Fruit fly (Drosophila melanogaster) whole organism, adult: Measurements from ENCODE around the gene Decay.
A peak's percentile ranks its signal among the peaks of the same experiment; 100 is the strongest.

ENCODE experiments used
- CG11617 ChIP-seq: fragments of 200-800 bp; sonication (Bioruptor generic); optimal IDR thresholded peaks from 2 replicates; lab custom pipeline; 2017; ENCODE audit warnings: mild to moderate bottlenecking, missing biosample characterization, missing genetic modification reagents, missing genetic modification characterization
- CG12768 ChIP-seq: fragments of 200-800 bp; sonication (Bioruptor generic); optimal IDR thresholded peaks from 2 replicates; lab custom pipeline; 2017; ENCODE audit warnings: missing biosample characterization, missing genetic modification characterization, mild to moderate bottlenecking, moderate library complexity, missing genetic modification reagents
- CG14711 ChIP-seq: fragments of 200-800 bp; sonication (Bioruptor generic); optimal IDR thresholded peaks from 2 replicates; lab custom pipeline; 2018; ENCODE audit warnings: missing biosample characterization, mild to moderate bottlenecking, missing genetic modification characterization, moderate library complexity
- CG1620 ChIP-seq: fragments of 200-800 bp; sonication (Bioruptor generic); optimal IDR thresholded peaks from 2 replicates; lab custom pipeline; 2016; ENCODE audit warnings: missing biosample characterization, missing genetic modification characterization
- CG33017 ChIP-seq: fragments of 200-800 bp; sonication (Bioruptor generic); optimal IDR thresholded peaks from 2 replicates; lab custom pipeline; 2018; ENCODE audit warnings: missing biosample characterization, mild to moderate bottlenecking, missing genetic modification characterization, moderate library complexity
- CG5204 ChIP-seq: fragments of 200-800 bp; sonication (Bioruptor generic); optimal IDR thresholded peaks from 2 replicates; lab custom pipeline; 2016; ENCODE audit warnings: missing biosample characterization, missing genetic modification characterization
- CG7045 ChIP-seq: fragments of 200-800 bp; sonication (Bioruptor generic); optimal IDR thresholded peaks from 2 replicates; lab custom pipeline; 2017; ENCODE audit warnings: missing biosample characterization, mild to moderate bottlenecking, missing genetic modification characterization
- CG7101 ChIP-seq: fragments of 200-800 bp; sonication (Bioruptor generic); optimal IDR thresholded peaks from 2 replicates; lab custom pipeline; 2018; ENCODE audit warnings: missing biosample characterization, mild to moderate bottlenecking, missing genetic modification characterization, moderate library complexity
- Clk ChIP-seq: fragments of 200-800 bp; sonication (Bioruptor generic); optimal IDR thresholded peaks from 2 replicates; lab custom pipeline; 2017; ENCODE audit warnings: missing biosample characterization, missing genetic modification characterization
- Crg-1 ChIP-seq: fragments of 200-800 bp; sonication (Bioruptor generic); optimal IDR thresholded peaks from 2 replicates; lab custom pipeline; 2016; ENCODE audit warnings: missing biosample characterization, missing genetic modification characterization
- Hr96 ChIP-seq: fragments of 200-800 bp; sonication (Bioruptor generic); optimal IDR thresholded peaks from 2 replicates; lab custom pipeline; 2016; ENCODE audit warnings: missing biosample characterization, missing genetic modification characterization
- Mnt ChIP-seq: fragments of 200-800 bp; sonication (Bioruptor generic); optimal IDR thresholded peaks from 2 replicates; lab custom pipeline; 2016; ENCODE audit warnings: missing biosample characterization, mild to moderate bottlenecking, missing genetic modification characterization
- bab1 ChIP-seq: fragments of 200-800 bp; sonication (Bioruptor generic); optimal IDR thresholded peaks from 3 replicates; lab custom pipeline; 2019; ENCODE audit warnings: missing biosample characterization, mild to moderate bottlenecking, missing genetic modification characterization, moderate library complexity
- cic ChIP-seq: fragments of 200-800 bp; sonication (Bioruptor generic); optimal IDR thresholded peaks from 2 replicates; lab custom pipeline; 2017; ENCODE audit warnings: missing biosample characterization, mild to moderate bottlenecking, missing genetic modification characterization, moderate library complexity
- cnc ChIP-seq, 2 experiments: fragments of >200 bp; optimal IDR thresholded peaks; 2 replicates each; lab custom pipeline; 2017
- kay ChIP-seq: fragments of 200-800 bp; sonication (Bioruptor generic); peaks from one replicate; lab custom pipeline; 2016; ENCODE audit warnings: missing biosample characterization, missing genetic modification characterization, borderline replicate concordance
- ovo ChIP-seq: fragments of 200-800 bp; sonication (Bioruptor generic); optimal IDR thresholded peaks from 2 replicates; lab custom pipeline; 2016; ENCODE audit warnings: missing biosample characterization, missing genetic modification characterization
- pad ChIP-seq: fragments of 200-800 bp; sonication (Bioruptor generic); optimal IDR thresholded peaks from 3 replicates; lab custom pipeline; 2017; ENCODE audit warnings: missing biosample characterization, missing genetic modification characterization, mild to moderate bottlenecking, moderate library complexity, missing genetic modification reagents
- tj ChIP-seq: fragments of 200-800 bp; sonication (Bioruptor generic); optimal IDR thresholded peaks from 3 replicates; lab custom pipeline; 2017; ENCODE audit warnings: missing biosample characterization, mild to moderate bottlenecking, missing genetic modification characterization, moderate library complexity
- toe ChIP-seq: fragments of 200-800 bp; sonication (Bioruptor generic); optimal IDR thresholded peaks from 2 replicates; lab custom pipeline; 2016; ENCODE audit warnings: missing biosample characterization, missing genetic modification characterization

The Decay gene

DNA sequence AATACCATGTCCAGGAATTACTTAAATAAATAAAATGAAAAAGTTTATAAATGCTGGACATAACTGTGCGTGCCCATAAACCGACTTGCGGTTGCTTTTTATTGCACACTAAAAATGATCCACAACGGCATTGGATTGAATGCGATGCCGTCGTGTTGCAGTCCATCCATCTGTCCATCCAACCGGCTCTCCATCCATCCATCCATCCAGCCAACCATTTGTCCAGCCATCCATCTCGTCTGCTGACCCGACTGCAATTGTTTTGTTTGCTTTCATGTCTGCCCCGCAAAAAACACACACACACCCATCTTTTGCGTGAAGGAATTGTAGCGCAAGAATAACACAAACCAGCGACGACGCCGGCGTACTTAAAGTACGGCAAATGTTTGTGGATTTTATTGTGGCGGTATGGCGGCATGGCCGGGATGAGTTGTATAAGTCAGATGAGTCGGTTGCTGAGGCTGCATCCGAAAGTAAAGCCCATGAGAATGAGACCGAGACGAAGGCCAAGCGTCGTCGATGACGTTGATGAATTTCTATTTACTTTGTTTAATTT is 33.0 kb upstream of the Decay start:
- no peak for TF ChIP-seq Crg-1
- no peak for TF ChIP-seq CG12768 (GFP tag; lab: Kevin White, UChicago)
- no peak for TF ChIP-seq CG14711
- no peak for TF ChIP-seq CG11617 (GFP tag; lab: Kevin White, UChicago)
- no peak for TF ChIP-seq kay (GFP tag; lab: Kevin White, UChicago)
- TF ChIP-seq CG1620: no peak

- TF ChIP-seq tj (no peak), CG5204 (no peak), cnc (optimal IDR thresholded peaks at IDR 0.05; lab: Kevin White, UChicago) (no peak)
These were observed 29.6 kb upstream of the Decay start for dm6 chr3R:16530424-16530823.

DNA sequence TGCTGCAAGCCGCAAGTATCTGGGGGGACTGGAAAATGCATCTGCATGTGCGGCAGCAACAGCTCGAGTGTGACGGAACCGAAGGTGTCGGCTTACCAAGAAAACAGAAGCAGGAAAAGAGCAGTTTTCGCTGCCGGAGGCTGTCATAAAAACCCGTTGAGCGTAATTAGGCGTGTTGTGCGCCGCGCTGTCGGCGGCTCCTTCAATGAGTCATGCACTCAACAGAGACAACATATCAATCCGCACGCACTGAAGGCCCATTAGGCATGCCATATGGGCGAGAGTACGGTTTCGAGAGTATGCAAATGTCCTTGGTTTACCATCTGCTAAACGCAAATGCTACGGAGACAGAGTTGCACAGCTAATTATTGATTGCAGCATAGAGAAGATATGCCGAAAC is 27.6 kb upstream of the Decay start:
- TF ChIP-seq CG12768 (GFP tag; lab: Kevin White, UChicago): no peak
- TF ChIP-seq CG1620: no peak
- no peak for TF ChIP-seq cnc (optimal IDR thresholded peaks at IDR 0.05; lab: Kevin White, UChicago)
- TF ChIP-seq cic: no peak

DNA sequence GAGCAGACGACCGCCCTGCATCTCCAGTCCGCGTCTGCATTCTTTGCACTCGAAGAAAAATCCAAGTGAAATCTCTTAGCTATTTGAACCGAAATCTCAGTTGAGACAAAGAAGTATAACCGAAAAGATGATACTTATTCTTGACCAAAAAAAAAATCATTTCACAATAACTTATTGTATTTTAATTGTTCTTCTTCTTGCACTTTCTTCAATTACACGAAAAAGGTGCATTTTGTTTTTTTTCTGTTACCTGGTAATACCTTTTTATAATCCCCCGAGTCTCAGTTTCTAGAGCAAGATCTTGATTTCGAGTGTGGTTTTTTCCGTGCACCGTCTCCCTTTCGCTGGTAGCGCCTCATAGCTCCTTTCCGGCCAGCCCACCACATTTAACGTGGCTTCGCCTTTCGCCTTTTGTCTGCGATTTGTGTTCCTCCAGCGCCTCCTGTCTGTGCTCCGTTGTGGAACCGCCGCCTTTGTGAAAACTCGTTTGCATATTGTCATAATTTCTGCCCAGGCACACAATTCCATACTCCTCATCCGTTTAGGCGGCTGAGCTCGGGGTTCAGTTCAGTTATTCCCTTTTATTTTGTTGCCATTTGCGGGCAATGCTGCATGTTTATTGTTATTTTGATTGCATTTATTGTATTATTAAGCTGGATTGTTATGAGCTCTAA is 26.0 kb upstream of the Decay start:
- no peak for TF ChIP-seq CG7045

DNA sequence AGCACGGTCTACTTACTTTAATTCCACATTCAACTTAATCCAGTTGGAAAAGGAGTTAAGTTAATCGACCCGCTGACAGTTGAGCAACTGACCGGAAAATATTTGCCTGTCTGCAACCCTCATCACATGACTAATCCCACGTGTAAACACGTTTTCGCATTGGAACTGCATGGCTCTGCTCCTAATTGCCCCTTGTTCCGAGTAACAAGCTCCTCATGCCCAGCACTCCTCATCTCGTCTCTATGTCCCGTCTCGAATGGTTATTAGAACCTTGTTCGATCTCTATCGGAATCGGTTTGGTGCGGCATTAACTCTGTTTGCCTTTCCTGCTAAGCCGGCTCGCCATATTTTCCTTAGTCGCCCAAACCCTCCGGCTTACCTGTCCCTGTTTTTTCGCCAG is 25.4 kb upstream of the Decay start:
- TF ChIP-seq Hr96 (no peak), cic (no peak), CG33017 (tag; lab: Kevin White, UChicago) (no peak), CG7101 (tag; lab: Kevin White, UChicago) (no peak), CG12768 (GFP tag; lab: Kevin White, UChicago) (no peak), bab1 (GFP tag; lab: Kevin White, UChicago) (no peak), CG5204 (no peak), Crg-1 (no peak), CG11617 (GFP tag; lab: Kevin White, UChicago) (no peak), Mnt (GFP tag; lab: Kevin White, UChicago) (no peak)

dm6 chr3R:16525555-16525954 is 24.7 kb upstream of the Decay start:
- TF ChIP-seq Crg-1 (no peak), CG7101 (tag; lab: Kevin White, UChicago) (no peak), CG1620 (no peak), CG14711 (no peak), CG5204 (no peak), CG7045 (no peak), Clk (GFP tag; lab: Kevin White, UChicago) (no peak), toe (GFP tag; lab: Kevin White, UChicago) (no peak), Mnt (GFP tag; lab: Kevin White, UChicago) (no peak), CG11617 (GFP tag; lab: Kevin White, UChicago) (no peak), Hr96 (no peak), cnc (optimal IDR thresholded peaks at IDR 0.05; lab: Kevin White, UChicago) (no peak), ovo (GFP tag; lab: Kevin White, UChicago) (no peak), CG12768 (GFP tag; lab: Kevin White, UChicago) (no peak), kay (GFP tag; lab: Kevin White, UChicago) (no peak), tj (no peak)

DNA sequence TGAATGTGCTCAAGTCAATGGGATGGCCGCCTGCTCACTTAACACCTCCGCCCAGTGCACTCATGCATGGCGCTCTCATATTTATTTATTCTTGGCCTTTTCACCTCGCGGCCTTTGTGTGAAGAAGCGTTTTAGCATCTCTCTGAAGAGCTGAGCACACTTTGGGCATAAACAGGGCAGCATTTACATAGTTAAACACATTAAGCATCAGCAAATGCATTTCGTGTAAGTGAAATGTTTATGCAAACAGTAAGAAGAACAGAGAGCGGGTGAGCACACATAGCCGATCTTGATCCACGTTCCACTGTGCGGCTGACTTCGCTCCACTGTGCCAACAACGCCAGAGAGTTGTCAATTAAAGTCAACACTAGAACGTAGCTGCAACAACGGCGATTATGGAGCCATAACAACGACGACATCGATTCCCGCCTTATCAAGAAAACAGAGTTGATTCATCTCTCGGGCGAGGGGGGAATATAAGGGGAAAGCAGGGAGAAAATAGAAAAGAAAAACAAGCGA is 23.8 kb upstream of the Decay start:
- TF ChIP-seq pad (GFP tag; lab: Kevin White, UChicago) (no peak), kay (GFP tag; lab: Kevin White, UChicago) (peak; percentile 32)

DNA sequence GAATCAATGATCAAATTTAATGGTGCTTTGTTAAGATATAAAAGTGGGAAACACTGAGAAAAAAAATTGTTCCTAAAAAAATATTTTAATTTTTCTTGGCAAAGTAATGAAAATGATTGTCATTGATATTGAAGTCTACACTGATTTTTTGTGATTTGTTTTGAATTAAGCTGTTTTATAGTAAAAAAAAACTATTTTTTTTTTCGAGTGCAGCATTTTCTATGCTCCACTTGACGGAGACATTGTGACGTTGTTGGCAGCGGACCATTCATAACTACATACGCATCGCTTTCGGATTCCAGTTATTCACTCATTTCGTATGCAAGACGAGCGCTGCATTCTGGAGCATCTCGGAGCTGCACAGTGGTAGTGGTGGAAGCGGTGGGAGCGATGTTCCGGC is 23.3 kb upstream of the Decay start:
- TF ChIP-seq cnc (optimal IDR thresholded peaks at IDR 0.05; lab: Kevin White, UChicago) (no peak), tj (no peak), CG11617 (GFP tag; lab: Kevin White, UChicago) (no peak), CG5204 (no peak), Hr96 (no peak)

DNA sequence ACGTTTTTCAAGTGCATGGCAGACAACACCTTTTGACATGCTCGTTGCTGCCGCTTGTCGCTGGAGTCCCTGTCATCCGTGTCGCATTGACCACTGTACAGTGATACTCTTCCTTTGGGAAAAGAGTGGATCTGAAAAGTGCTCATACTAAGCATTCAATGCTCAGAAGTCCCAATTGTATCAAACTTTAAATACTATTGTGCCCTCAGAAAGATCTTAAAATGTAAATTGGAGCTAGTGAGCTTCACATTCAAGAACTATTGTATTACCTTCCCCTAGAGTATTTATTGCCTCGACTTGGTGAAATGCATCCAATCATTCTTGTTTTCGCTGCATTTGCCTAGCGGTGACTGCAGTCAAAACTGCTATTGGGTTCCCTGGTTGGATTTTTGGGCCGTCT is 22.5 kb upstream of the Decay start:
- no peak for TF ChIP-seq CG33017 (tag; lab: Kevin White, UChicago)
- TF ChIP-seq kay (GFP tag; lab: Kevin White, UChicago): no peak
- TF ChIP-seq CG14711: no peak
- TF ChIP-seq toe (GFP tag; lab: Kevin White, UChicago): no peak
- no peak for TF ChIP-seq cic
- no peak for TF ChIP-seq cnc (optimal IDR thresholded peaks at IDR 0.05; lab: Kevin White, UChicago)
- TF ChIP-seq Hr96: no peak
- TF ChIP-seq ovo (GFP tag; lab: Kevin White, UChicago): no peak
- TF ChIP-seq Crg-1: no peak
- no peak for TF ChIP-seq CG12768 (GFP tag; lab: Kevin White, UChicago)
- no peak for TF ChIP-seq CG1620
- TF ChIP-seq CG7101 (tag; lab: Kevin White, UChicago): no peak
- no peak for TF ChIP-seq CG11617 (GFP tag; lab: Kevin White, UChicago)
- no peak for TF ChIP-seq CG5204
- TF ChIP-seq pad (GFP tag; lab: Kevin White, UChicago): no peak
- no peak for TF ChIP-seq CG7045
- no peak for TF ChIP-seq Clk (GFP tag; lab: Kevin White, UChicago)
- TF ChIP-seq tj: no peak
